Worm (Caenorhabditis elegans): Measurements from ENCODE around the gene egl-10.

DNA sequence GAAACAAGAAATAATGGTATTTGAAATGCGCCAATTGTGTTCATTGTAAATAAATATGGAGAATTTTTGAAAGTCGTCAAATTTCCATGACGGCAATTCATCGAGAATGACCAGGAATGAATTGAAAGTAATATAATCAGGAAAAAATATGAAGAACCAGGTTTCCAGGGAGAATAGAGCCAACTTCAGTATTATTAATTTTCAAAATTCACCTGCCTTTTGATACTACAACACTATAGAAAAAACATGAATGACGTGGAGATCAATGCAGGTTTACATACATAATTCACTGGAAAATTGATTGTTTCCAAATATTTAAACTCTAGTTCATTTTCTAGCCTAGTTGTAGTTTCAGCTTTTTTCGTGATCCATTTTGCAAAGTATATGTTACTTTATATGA, 29.1 kb downstream of the egl-10 start, which contains the start of gene srh-25:
- TF ChIP-seq tra-4 (tag; optimal IDR thresholded peaks at IDR 0.05) (no peak), hmbx-1 (tag; optimal IDR thresholded peaks at IDR 0.05) (no peak), hnd-1 (tag; optimal IDR thresholded peaks at IDR 0.05) (no peak), ama-1 (optimal IDR thresholded peaks at IDR 0.05) (no peak), sea-1 (GFP tag; conservative IDR thresholded peaks at IDR 0.05) (no peak)

All from whole organism, early embryonic.